Fruit fly (Drosophila melanogaster) whole organism, embryonic: Measurements from ENCODE around the gene sra.

Source experiments
- CG11093 ChIP-seq: fragments of 200-800 bp; sonication (Bioruptor generic); IDR thresholded peaks from 3 replicates; pipeline ENCODE4 v1.3.6; 2022; ENCODE audit warnings: missing biosample characterization, missing genetic modification characterization
- CG11247 ChIP-seq: fragments of 200-800 bp; sonication (Bioruptor generic); IDR thresholded peaks from 2 replicates; pipeline ENCODE4 v1.3.6; 2022; ENCODE audit warnings: missing biosample characterization, missing genetic modification characterization
- CG12155 ChIP-seq: fragments of 200-800 bp; sonication (Bioruptor generic); optimal IDR thresholded peaks from 3 replicates; lab custom pipeline; 2016; ENCODE audit warnings: missing biosample characterization, missing genetic modification characterization
- CG12391 ChIP-seq: fragments of 200-800 bp; sonication (Bioruptor generic); optimal IDR thresholded peaks from 3 replicates; lab custom pipeline; 2018; ENCODE audit warnings: missing biosample characterization, mild to moderate bottlenecking, missing genetic modification characterization, moderate library complexity
- CG12769 ChIP-seq: fragments of 200-800 bp; sonication (Bioruptor generic); optimal IDR thresholded peaks from 2 replicates; lab custom pipeline; 2019; ENCODE audit warnings: missing biosample characterization, mild to moderate bottlenecking, missing genetic modification characterization, moderate library complexity
- CG12942 ChIP-seq: fragments of 200-800 bp; sonication (Bioruptor generic); optimal IDR thresholded peaks from 3 replicates; lab custom pipeline; 2016; ENCODE audit warnings: missing biosample characterization, missing genetic modification characterization
- CG13775 ChIP-seq: fragments of 200-800 bp; sonication (Bioruptor generic); optimal IDR thresholded peaks from 3 replicates; lab custom pipeline; 2017; ENCODE audit warnings: missing biosample characterization, mild to moderate bottlenecking, missing genetic modification characterization
- CG13894 ChIP-seq: fragments of 200-800 bp; sonication (Bioruptor generic); optimal IDR thresholded peaks from 3 replicates; lab custom pipeline; 2018; ENCODE audit warnings: missing biosample characterization, mild to moderate bottlenecking, missing genetic modification characterization, moderate library complexity
- CG14860 ChIP-seq: fragments of 200-800 bp; sonication (Bioruptor generic); IDR thresholded peaks from 3 replicates; pipeline ENCODE4 v1.3.6; 2022; ENCODE audit warnings: missing biosample characterization, missing genetic modification characterization; ENCODE audit not compliant: partially characterized antibody
- CG14965 ChIP-seq: fragments of 200-800 bp; sonication (Bioruptor generic); optimal IDR thresholded peaks from 2 replicates; lab custom pipeline; 2016; ENCODE audit warnings: missing biosample characterization, missing genetic modification characterization, borderline replicate concordance
- CG17186 ChIP-seq: fragments of 200-800 bp; sonication (Bioruptor generic); optimal IDR thresholded peaks from 3 replicates; lab custom pipeline; 2017; ENCODE audit warnings: missing biosample characterization, missing genetic modification reagents, missing genetic modification characterization
- CG18599 ChIP-seq: fragments of 200-800 bp; sonication (Bioruptor generic); optimal IDR thresholded peaks from 3 replicates; lab custom pipeline; 2017; ENCODE audit warnings: missing biosample characterization, missing genetic modification characterization, mild to moderate bottlenecking, moderate library complexity, missing genetic modification reagents
- CG2199 ChIP-seq: fragments of 200-800 bp; sonication (Bioruptor generic); IDR thresholded peaks from 3 replicates; pipeline ENCODE4 v1.3.6; 2022; ENCODE audit warnings: missing biosample characterization, missing genetic modification characterization
- CG2712 ChIP-seq: fragments of 200-800 bp; optimal IDR thresholded peaks from 3 replicates; lab custom pipeline; 2019; ENCODE audit warnings: missing biosample characterization, mild to moderate bottlenecking, missing genetic modification characterization, moderate library complexity
- CG30403 ChIP-seq: fragments of 200-800 bp; sonication (Bioruptor generic); optimal IDR thresholded peaks from 3 replicates; lab custom pipeline; 2016; ENCODE audit warnings: missing biosample characterization, missing genetic modification characterization
- CG31441 ChIP-seq: fragments of 200-800 bp; sonication (Bioruptor generic); IDR thresholded peaks from 2 replicates; pipeline ENCODE4 v1.3.6; 2022; ENCODE audit warnings: missing biosample characterization, missing genetic modification characterization
- CG32767 ChIP-seq: fragments of 200-800 bp; sonication (Bioruptor generic); IDR thresholded peaks from 2 replicates; pipeline ENCODE4 v1.3.6; 2022; ENCODE audit warnings: missing biosample characterization, missing genetic modification characterization
- CG4424 ChIP-seq: fragments of 200-800 bp; sonication (Bioruptor generic); optimal IDR thresholded peaks from 3 replicates; lab custom pipeline; 2016; ENCODE audit warnings: missing biosample characterization, missing genetic modification characterization
- CG6683 ChIP-seq: fragments of 200-800 bp; sonication (Bioruptor generic); optimal IDR thresholded peaks from 2 replicates; lab custom pipeline; 2017; ENCODE audit warnings: missing biosample characterization, mild to moderate bottlenecking, missing genetic modification characterization, missing genetic modification reagents
- CG6765 ChIP-seq: fragments of 200-800 bp; sonication (Bioruptor generic); optimal IDR thresholded peaks from 3 replicates; lab custom pipeline; 2017; ENCODE audit warnings: missing biosample characterization, mild to moderate bottlenecking, missing genetic modification characterization
- CG6813 ChIP-seq: fragments of 200-800 bp; sonication (Bioruptor generic); optimal IDR thresholded peaks from 2 replicates; lab custom pipeline; 2017; ENCODE audit warnings: missing biosample characterization, missing genetic modification characterization, mild to moderate bottlenecking, moderate library complexity, missing genetic modification reagents
- CG7839 ChIP-seq: fragments of 200-800 bp; sonication (Bioruptor generic); optimal IDR thresholded peaks from 3 replicates; lab custom pipeline; 2018; ENCODE audit warnings: missing biosample characterization, mild to moderate bottlenecking, missing genetic modification characterization, moderate library complexity
- CG9932 ChIP-seq: fragments of 200-800 bp; sonication (Bioruptor generic); IDR thresholded peaks from 2 replicates; pipeline ENCODE4 v1.3.6; 2022; ENCODE audit warnings: missing biosample characterization, missing genetic modification characterization
- CoRest ChIP-seq: fragments of 200-800 bp; sonication (Bioruptor generic); optimal IDR thresholded peaks from 3 replicates; lab custom pipeline; 2018; ENCODE audit warnings: missing biosample characterization, mild to moderate bottlenecking, missing genetic modification characterization, moderate library complexity
- Fer1 ChIP-seq: fragments of 200-800 bp; sonication (Bioruptor generic); optimal IDR thresholded peaks from 2 replicates; lab custom pipeline; 2017; ENCODE audit warnings: missing biosample characterization, mild to moderate bottlenecking, missing genetic modification characterization
- Gug ChIP-seq: fragments of 200-800 bp; sonication (Bioruptor generic); IDR thresholded peaks from 4 replicates; pipeline ENCODE4 v1.3.6; 2022; ENCODE audit warnings: missing biosample characterization, missing genetic modification characterization
- Med ChIP-seq: fragments of 200-800 bp; sonication (Bioruptor generic); peaks from one replicate; lab custom pipeline; 2016; ENCODE audit warnings: missing biosample characterization, missing genetic modification characterization, mild to moderate bottlenecking, inconsistent platforms, moderate library complexity
- Sox100B ChIP-seq: fragments of 200-800 bp; sonication (Bioruptor generic); optimal IDR thresholded peaks from 3 replicates; lab custom pipeline; 2018; ENCODE audit warnings: missing biosample characterization, mild to moderate bottlenecking, missing genetic modification characterization
- Ssrp ChIP-seq: fragments of 200-800 bp; sonication (Bioruptor generic); optimal IDR thresholded peaks from 2 replicates; lab custom pipeline; 2018; ENCODE audit warnings: missing biosample characterization, mild to moderate bottlenecking, missing genetic modification characterization, moderate library complexity
- Xrp1 ChIP-seq: fragments of 200-800 bp; sonication (Bioruptor generic); IDR thresholded peaks from 2 replicates; pipeline ENCODE4 v1.3.6; 2022; ENCODE audit warnings: missing biosample characterization, missing genetic modification characterization
- amos ChIP-seq: fragments of 200-800 bp; sonication (Bioruptor generic); IDR thresholded peaks from 2 replicates; pipeline ENCODE4 v1.3.6; 2022; ENCODE audit warnings: missing biosample characterization, missing genetic modification characterization; ENCODE audit not compliant: partially characterized antibody
- ase ChIP-seq: fragments of 200-800 bp; sonication (Bioruptor generic); IDR thresholded peaks from 3 replicates; pipeline ENCODE4 v1.3.6; 2022; ENCODE audit warnings: missing biosample characterization, missing genetic modification characterization
- az2 ChIP-seq: fragments of 200-800 bp; sonication (Bioruptor generic); optimal IDR thresholded peaks from 3 replicates; lab custom pipeline; 2016; ENCODE audit warnings: missing biosample characterization, missing genetic modification characterization
- chif ChIP-seq, 2 experiments: fragments of 200-800 bp; sonication (Bioruptor generic); optimal IDR thresholded peaks; 3 replicates each; lab custom pipeline; 2016; ENCODE audit warnings: missing biosample characterization in 2 of 2, missing genetic modification characterization in 2 of 2
- ci ChIP-seq: fragments of 200-800 bp; sonication (Bioruptor generic); IDR thresholded peaks from 3 replicates; pipeline ENCODE4 v1.3.6; 2022; ENCODE audit warnings: missing biosample characterization, missing genetic modification characterization
- jumu ChIP-seq: fragments of 200-800 bp; sonication (Bioruptor generic); optimal IDR thresholded peaks from 3 replicates; lab custom pipeline; 2016; ENCODE audit warnings: missing biosample characterization, missing genetic modification characterization
- ken ChIP-seq: fragments of 200-800 bp; sonication (Bioruptor generic); IDR thresholded peaks from 3 replicates; pipeline ENCODE4 v1.3.6; 2022; ENCODE audit warnings: missing biosample characterization, missing genetic modification characterization
- lbe ChIP-seq: fragments of 200-800 bp; sonication (Bioruptor generic); optimal IDR thresholded peaks from 2 replicates; lab custom pipeline; 2016; ENCODE audit warnings: missing biosample characterization, mild to moderate bottlenecking, missing genetic modification characterization
- lola ChIP-seq, 3 experiments: fragments of >200 bp in 2 of 3; fragments of 200-800 bp in 1 of 3; sonication (Bioruptor generic) in 1 of 3; optimal IDR thresholded peaks; 2 replicates each; lab custom pipeline; 2017 to 2019; ENCODE audit warnings: missing biosample characterization in 3 of 3, missing genetic modification characterization in 3 of 3, mild to moderate bottlenecking in 1 of 3, moderate library complexity in 1 of 3
- nmo ChIP-seq: fragments of 200-800 bp; sonication (Bioruptor generic); optimal IDR thresholded peaks from 2 replicates; lab custom pipeline; 2018; ENCODE audit warnings: missing biosample characterization, mild to moderate bottlenecking, missing genetic modification characterization, moderate library complexity
- nom ChIP-seq: fragments of 200-800 bp; sonication (Bioruptor generic); optimal IDR thresholded peaks from 2 replicates; lab custom pipeline; 2017; ENCODE audit warnings: missing biosample characterization, missing genetic modification characterization, mild to moderate bottlenecking, moderate library complexity, missing genetic modification reagents
- row ChIP-seq: fragments of 200-800 bp; sonication (Bioruptor generic); IDR thresholded peaks from 3 replicates; pipeline ENCODE4 v1.3.6; 2022; ENCODE audit warnings: missing biosample characterization, missing genetic modification characterization
- scrt ChIP-seq: fragments of 200-800 bp; sonication (Bioruptor generic); optimal IDR thresholded peaks from 2 replicates; lab custom pipeline; 2018; ENCODE audit warnings: missing biosample characterization, mild to moderate bottlenecking, missing genetic modification characterization, moderate library complexity
- sens ChIP-seq: fragments of 200-800 bp; sonication (Bioruptor generic); peaks from one replicate; lab custom pipeline; 2016; ENCODE audit warnings: missing biosample characterization, missing genetic modification characterization
- seq ChIP-seq: fragments of 200-800 bp; sonication (Bioruptor generic); IDR thresholded peaks from 2 replicates; pipeline ENCODE4 v1.3.6; 2022; ENCODE audit warnings: missing biosample characterization, missing genetic modification characterization
- toy ChIP-seq: fragments of 200-800 bp; sonication (Bioruptor generic); IDR thresholded peaks from 2 replicates; pipeline ENCODE4 v1.3.6; 2022; ENCODE audit warnings: missing biosample characterization, missing genetic modification characterization
- zfh1 ChIP-seq: fragments of 200-800 bp; sonication (Bioruptor generic); IDR thresholded peaks from 3 replicates; pipeline ENCODE4 v1.3.6; 2022; ENCODE audit warnings: missing biosample characterization, missing genetic modification characterization

Gene sra

DNA sequence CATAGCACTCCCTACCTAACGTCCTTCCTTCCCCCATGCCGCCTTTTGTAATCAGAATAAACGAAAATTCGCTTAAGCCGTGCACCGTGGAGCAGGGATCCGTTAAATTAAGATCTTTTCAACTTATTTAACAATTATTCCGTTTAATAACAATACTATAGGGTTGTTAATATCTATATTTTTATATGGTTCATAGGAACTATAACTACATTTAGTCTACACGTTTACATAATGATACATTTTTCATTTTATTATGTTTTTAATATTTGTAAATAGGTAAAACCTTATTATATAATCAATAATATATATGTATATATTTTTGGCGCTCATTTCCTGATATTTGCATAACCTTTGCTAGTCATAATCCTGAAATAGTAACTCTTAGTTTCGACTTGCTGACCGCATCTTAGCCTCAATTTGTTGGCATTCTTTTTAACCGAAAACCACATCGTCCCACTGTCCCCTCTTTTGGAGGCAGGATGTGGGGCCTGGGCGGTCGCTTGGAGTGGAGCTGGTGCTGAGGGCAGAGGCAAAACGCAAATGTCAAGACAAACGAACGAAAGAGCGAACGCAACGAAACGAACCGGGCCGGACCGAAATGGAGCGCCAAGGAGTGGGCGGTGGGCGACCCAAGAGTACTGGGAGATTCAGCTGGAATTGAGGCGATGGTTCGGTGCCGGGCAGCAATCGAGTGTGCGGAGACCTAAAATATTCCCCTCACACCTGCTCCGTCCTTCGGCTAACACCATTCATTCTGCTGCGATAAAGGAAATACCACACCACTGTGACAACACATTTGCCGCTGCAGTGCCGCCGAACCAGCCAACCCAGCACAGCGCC is 23.1 kb downstream of the sra start (continued):
- TF ChIP-seq CG4424 (GFP tag; lab: Kevin White, UChicago) (peak; percentile 17), CG31441 (peak; percentile 41; the same call in 1 of the 2 replicates), CG18599 (GFP tag; lab: Kevin White, UChicago) (peak; percentile 63), CG12391 (peak; percentile 32), Xrp1 (GFP tag; lab: Robert Waterston, UW) (no peak), Fer1 (GFP tag; lab: Kevin White, UChicago) (peak; percentile 48), CG2199 (0 out of 3 replicates have a peak, but pooled peaks have one; percentile 66), CG14965 (GFP tag; lab: Kevin White, UChicago) (no peak), ase (GFP tag; lab: Robert Waterston, UW) (no peak), ken (GFP tag; lab: Robert Waterston, UW) (0 out of 3 replicates have a peak, but pooled peaks have one; percentile 13), CG12769 (tag; lab: Kevin White, UChicago) (peak; percentile 5), az2 (peak; percentile 14), CG9932 (GFP tag; lab: Robert Waterston, UW) (peak; percentile 37; the same call in 1 of the 2 replicates), nmo (GFP tag; lab: Kevin White, UChicago) (peak; percentile 8), lola (GFP tag; optimal IDR thresholded peaks at IDR 0.05; lab: Kevin White, UChicago) (no peak), seq (GFP tag; lab: Robert Waterston, UW) (peak; percentile 49; the same call in 1 of the 2 replicates), CG7839 (tag; lab: Kevin White, UChicago) (peak; percentile 54), Med (GFP tag; lab: Kevin White, UChicago) (peak; percentile 74), Gug (peak; percentile 14; the same call in 1 of the 4 replicates), CG32767 (GFP tag; lab: Robert Waterston, UW) (no peak; the same call in 1 of the 2 replicates), CG2712 (tag; lab: Kevin White, UChicago) (peak; percentile 31), ci (peak; percentile 68), CG12155 (GFP tag; lab: Kevin White, UChicago) (no peak), CG6765 (GFP tag; lab: Kevin White, UChicago) (peak; percentile 43), CG13894 (tag; lab: Kevin White, UChicago) (peak; percentile 45), CG11247 (GFP tag; lab: Robert Waterston, UW) (0 out of 2 replicates have a peak, but pooled peaks have one; percentile 42), CG14860 (no peak), row (GFP tag; lab: Robert Waterston, UW) (peak; percentile 16; the same call in 1 of the 3 replicates), jumu (GFP tag; lab: Kevin White, UChicago) (no peak), zfh1 (GFP tag; lab: Robert Waterston, UW) (0 out of 3 replicates have a peak, but pooled peaks have one; percentile 19), CG17186 (no peak), Ssrp (tag; lab: Kevin White, UChicago) (peak; percentile 16), chif (GFP tag; optimal IDR thresholded peaks at IDR 0.05; lab: Kevin White, UChicago) (no peak), CG30403 (peak; percentile 32), lbe (GFP tag; lab: Kevin White, UChicago) (peak; percentile 35), CG13775 (GFP tag; lab: Kevin White, UChicago) (peak; percentile 5), CG11093 (GFP tag; lab: Robert Waterston, UW) (no peak), Sox100B (GFP tag; lab: Kevin White, UChicago) (peak; percentile 66), CoRest (peak; percentile 67), amos (GFP tag; lab: Robert Waterston, UW) (peak; percentile 9; the same call in 1 of the 2 replicates), nom (GFP tag; lab: Kevin White, UChicago) (peak; percentile 46), sens (GFP tag; lab: Kevin White, UChicago) (peak; percentile 74), CG6813 (GFP tag; lab: Kevin White, UChicago) (peak; percentile 16), toy (GFP tag; lab: Robert Waterston, UW) (0 out of 2 replicates have a peak, but pooled peaks have one; percentile 6), scrt (GFP tag; lab: Kevin White, UChicago) (peak; percentile 9), CG12942 (GFP tag; lab: Kevin White, UChicago) (peak; percentile 35), CG6683 (GFP tag; lab: Kevin White, UChicago) (peak; percentile 18)
